Worm (Caenorhabditis elegans): ENCODE results near the gene C49C3.4.

DNA sequence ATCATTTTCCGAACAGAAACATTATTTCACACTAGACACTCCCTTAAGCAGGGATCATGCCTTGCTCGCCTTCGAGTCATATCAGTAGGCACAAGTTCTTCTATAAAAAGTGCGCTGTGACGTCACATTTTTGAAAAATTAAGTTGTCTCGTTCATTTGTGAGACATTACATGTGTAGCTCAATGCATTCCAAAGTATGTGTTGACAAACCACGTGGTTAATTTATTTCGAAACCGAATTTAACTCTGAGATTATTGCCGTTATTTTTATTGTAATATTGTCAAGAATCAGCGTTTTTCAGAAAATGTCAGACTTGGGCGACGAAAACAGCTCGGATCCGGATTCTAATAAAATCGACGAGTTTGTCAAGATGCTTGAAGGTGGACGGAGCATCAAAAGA, 26.1 kb upstream of the C49C3.4 start, which contains the start of gene T28F3.5:
- TF ChIP-seq pqm-1 (tag; optimal IDR thresholded peaks at IDR 0.05) (no peak), elt-4 (tag; optimal IDR thresholded peaks at IDR 0.05) (no peak), pag-3 (tag; optimal IDR thresholded peaks at IDR 0.05; ENCODE audit: borderline replicate concordance) (no peak), pha-4 (tag; optimal IDR thresholded peaks at IDR 0.05) (no peak), sox-2 (GFP tag; IDR thresholded peaks at IDR 0.05) (no peak), ceh-22 (tag; optimal IDR thresholded peaks at IDR 0.05) (no peak), nhr-11 (tag; optimal IDR thresholded peaks at IDR 0.05) (no peak), fkh-10 (GFP tag; optimal IDR thresholded peaks at IDR 0.05) (no peak), odd-2 (tag; optimal IDR thresholded peaks at IDR 0.05) (no peak), unc-42 (tag; optimal IDR thresholded peaks at IDR 0.05) (no peak), hlh-15 (tag; optimal IDR thresholded peaks at IDR 0.05) (no peak), T23F11.4 (GFP tag; optimal IDR thresholded peaks at IDR 0.05) (no peak), tbx-2 (tag; optimal IDR thresholded peaks at IDR 0.05) (no peak), F13H6.1 (tag; optimal IDR thresholded peaks at IDR 0.05) (no peak)

Measured in whole organism, late embryonic.